Worm (Caenorhabditis elegans): ENCODE data around the gene pkc-2.

The pkc-2 gene

ce11 chrX:9405922-9406321, 41.3 kb downstream of the pkc-2 start:
- TF ChIP-seq ceh-16 (tag; optimal IDR thresholded peaks at IDR 0.05) (no peak), nhr-23 (tag; optimal IDR thresholded peaks at IDR 0.05) (peak; percentile 42)

ce11 chrX:9409114-9409513, 44.5 kb downstream of the pkc-2 start:
- TF ChIP-seq daf-12 (tag; optimal IDR thresholded peaks at IDR 0.05) (no peak), elt-1 (tag; optimal IDR thresholded peaks at IDR 0.05) (peak; percentile 29), ceh-28 (tag; optimal IDR thresholded peaks at IDR 0.05) (peak; percentile 38), nhr-25 (tag; optimal IDR thresholded peaks at IDR 0.05) (peak; percentile 57), nhr-23 (tag; optimal IDR thresholded peaks at IDR 0.05) (peak; percentile 71)

- peak; percentile 87 for TF ChIP-seq pha-4 (tag; optimal IDR thresholded peaks at IDR 0.05)
- TF ChIP-seq nhr-23 (tag; optimal IDR thresholded peaks at IDR 0.05): no peak
- no peak for TF ChIP-seq mml-1 (tag; optimal IDR thresholded peaks at IDR 0.05)
Measured at ce11 chrX:9410747-9411146, 46.1 kb downstream of the pkc-2 start.

- TF ChIP-seq unc-39 (tag; optimal IDR thresholded peaks at IDR 0.05) (no peak), pha-4 (tag; optimal IDR thresholded peaks at IDR 0.05) (peak; percentile 72), ztf-4 (tag; optimal IDR thresholded peaks at IDR 0.05) (no peak)
Measured at ce11 chrX:9411675-9412074, 47.1 kb downstream of the pkc-2 start.

ce11 chrX:9417326-9417725, 52.7 kb downstream of the pkc-2 start:
- TF ChIP-seq egl-5 (tag; optimal IDR thresholded peaks at IDR 0.05) (no peak), fkh-2 (tag; optimal IDR thresholded peaks at IDR 0.05) (no peak), ZK546.5 (tag; optimal IDR thresholded peaks at IDR 0.05) (no peak), ceh-28 (tag; optimal IDR thresholded peaks at IDR 0.05) (no peak), unc-62 (GFP tag; optimal IDR thresholded peaks at IDR 0.05) (no peak), jun-1 (tag; optimal IDR thresholded peaks at IDR 0.05) (no peak), ceh-16 (tag; optimal IDR thresholded peaks at IDR 0.05) (no peak), elt-3 (tag; optimal IDR thresholded peaks at IDR 0.05) (no peak), lsy-12 (tag; optimal IDR thresholded peaks at IDR 0.05) (no peak)

- TF ChIP-seq lsy-12 (tag; optimal IDR thresholded peaks at IDR 0.05): no peak
- TF ChIP-seq fkh-2 (tag; optimal IDR thresholded peaks at IDR 0.05): no peak
- no peak for TF ChIP-seq elt-3 (tag; optimal IDR thresholded peaks at IDR 0.05)
- TF ChIP-seq nhr-28 (tag; optimal IDR thresholded peaks at IDR 0.05): no peak
- TF ChIP-seq nhr-11 (tag; optimal IDR thresholded peaks at IDR 0.05): no peak
- no peak for TF ChIP-seq fkh-10 (GFP tag; optimal IDR thresholded peaks at IDR 0.05)
- TF ChIP-seq ceh-16 (tag; optimal IDR thresholded peaks at IDR 0.05): no peak
- TF ChIP-seq sea-2 (GFP tag; optimal IDR thresholded peaks at IDR 0.05): no peak
- no peak for TF ChIP-seq R02D3.7 (tag; optimal IDR thresholded peaks at IDR 0.05)
- no peak for TF ChIP-seq pqm-1 (tag; optimal IDR thresholded peaks at IDR 0.05)
- TF ChIP-seq nhr-76 (tag; optimal IDR thresholded peaks at IDR 0.05): no peak
Measured at ce11 chrX:9417948-9418347, 53.3 kb downstream of the pkc-2 start.

- TF ChIP-seq tbx-2 (tag; optimal IDR thresholded peaks at IDR 0.05): no peak
- no peak for TF ChIP-seq unc-39 (tag; optimal IDR thresholded peaks at IDR 0.05)
- no peak for TF ChIP-seq nhr-67 (tag; optimal IDR thresholded peaks at IDR 0.05)
- TF ChIP-seq pqm-1 (tag; optimal IDR thresholded peaks at IDR 0.05): peak; percentile 97
- peak; percentile 93 for TF ChIP-seq elt-2 (tag; optimal IDR thresholded peaks at IDR 0.05)
- peak; percentile 45 for TF ChIP-seq skn-1 (tag; optimal IDR thresholded peaks at IDR 0.05)
- no peak for TF ChIP-seq daf-12 (tag; optimal IDR thresholded peaks at IDR 0.05)
- no peak for TF ChIP-seq sea-2 (GFP tag; optimal IDR thresholded peaks at IDR 0.05)
- no peak for TF ChIP-seq R02D3.7 (tag; optimal IDR thresholded peaks at IDR 0.05)
- no peak for TF ChIP-seq jun-1 (tag; optimal IDR thresholded peaks at IDR 0.05)
- no peak for TF ChIP-seq egl-27 (tag; optimal IDR thresholded peaks at IDR 0.05)
- TF ChIP-seq mdl-1 (tag; optimal IDR thresholded peaks at IDR 0.05): no peak
- no peak for TF ChIP-seq zag-1 (tag; optimal IDR thresholded peaks at IDR 0.05)
- no peak for TF ChIP-seq lsy-12 (tag; optimal IDR thresholded peaks at IDR 0.05)
- TF ChIP-seq aly-2 (tag; optimal IDR thresholded peaks at IDR 0.05): no peak
- TF ChIP-seq unc-62 (GFP tag; optimal IDR thresholded peaks at IDR 0.05): no peak
- no peak for TF ChIP-seq ZK546.5 (tag; optimal IDR thresholded peaks at IDR 0.05)
- no peak for TF ChIP-seq ceh-16 (tag; optimal IDR thresholded peaks at IDR 0.05)
- TF ChIP-seq nhr-76 (tag; optimal IDR thresholded peaks at IDR 0.05): no peak
- no peak for TF ChIP-seq elt-1 (tag; optimal IDR thresholded peaks at IDR 0.05)
- no peak for TF ChIP-seq eor-1 (tag; optimal IDR thresholded peaks at IDR 0.05)
- TF ChIP-seq fos-1 (tag; optimal IDR thresholded peaks at IDR 0.05): no peak
- no peak for TF ChIP-seq nhr-28 (tag; optimal IDR thresholded peaks at IDR 0.05)
- no peak for TF ChIP-seq fkh-10 (GFP tag; optimal IDR thresholded peaks at IDR 0.05)
- no peak for TF ChIP-seq lin-39 (tag; optimal IDR thresholded peaks at IDR 0.05)
- no peak for TF ChIP-seq nhr-77 (tag; optimal IDR thresholded peaks at IDR 0.05)
- TF ChIP-seq ztf-11 (tag; optimal IDR thresholded peaks at IDR 0.05): no peak
- TF ChIP-seq ceh-28 (tag; optimal IDR thresholded peaks at IDR 0.05): peak; percentile 16
- TF ChIP-seq nhr-25 (tag; optimal IDR thresholded peaks at IDR 0.05): no peak
- no peak for TF ChIP-seq egl-5 (tag; optimal IDR thresholded peaks at IDR 0.05)
- TF ChIP-seq ama-1 (optimal IDR thresholded peaks at IDR 0.05): no peak
- TF ChIP-seq ceh-82 (tag; optimal IDR thresholded peaks at IDR 0.05): no peak
- no peak for TF ChIP-seq nhr-11 (tag; optimal IDR thresholded peaks at IDR 0.05)
- no peak for TF ChIP-seq elt-3 (tag; optimal IDR thresholded peaks at IDR 0.05)
Measured at ce11 chrX:9428059-9428458, 63.4 kb downstream of the pkc-2 start, which contains the start of gene B0272.4. B0272.4 (plus strand) TSS chrX:9428431.

Measured in whole organism, L3 larva.